Fruit fly (Drosophila melanogaster): ENCODE results near the gene TM9SF2.

TM9SF2 gene

dm6 chr2L:20752160-20752559 lies 18.1 kb upstream of the TM9SF2 start, which contains the start of the genes Amacr and Ns4 (continued):
- TF ChIP-seq CG16815 (GFP tag; optimal IDR thresholded peaks at IDR 0.05) (peak; percentile 1), az2 (GFP tag; optimal IDR thresholded peaks at IDR 0.05) (peak; percentile 18), Ets97D (GFP tag; optimal IDR thresholded peaks at IDR 0.05) (peak; percentile 13), tap (tag; optimal IDR thresholded peaks at IDR 0.05) (no peak), pzg (GFP tag; optimal IDR thresholded peaks at IDR 0.05) (peak; percentile 44), lmd (GFP tag; IDR thresholded peaks at IDR 0.05) (peak; percentile 64; the same call in 1 of the 2 replicates), Hr39 (optimal IDR thresholded peaks at IDR 0.05) (no peak), CG14050 (GFP tag; IDR thresholded peaks at IDR 0.05) (0 out of 3 replicates have a peak, but pooled peaks have one; percentile 24), Xbp1 (GFP tag; optimal IDR thresholded peaks at IDR 0.05) (peak; percentile 62), gro (GFP tag; optimal IDR thresholded peaks at IDR 0.05) (peak; percentile 41), CG18011 (GFP tag; optimal IDR thresholded peaks at IDR 0.05) (peak; percentile 40), sob (GFP tag; IDR thresholded peaks at IDR 0.05) (peak; percentile 72), CG14441 (GFP tag; IDR thresholded peaks at IDR 0.05) (peak; percentile 17; the same call in 1 of the 2 replicates), klu (GFP tag; IDR thresholded peaks at IDR 0.05) (no peak), crp (GFP tag; optimal IDR thresholded peaks at IDR 0.05) (peak in 1 of 2 experiments; percentile 15), tio (GFP tag; optimal IDR thresholded peaks at IDR 0.05) (peak; percentile 16), chif (GFP tag; optimal IDR thresholded peaks at IDR 0.05) (peak; percentile 33 to 47), ems (GFP tag; optimal IDR thresholded peaks at IDR 0.05) (peak; percentile 55), ham (GFP tag; IDR thresholded peaks at IDR 0.05) (no peak), CG5180 (GFP tag; optimal IDR thresholded peaks at IDR 0.05) (no peak), CG11504 (tag; optimal IDR thresholded peaks at IDR 0.05) (no peak), esg (GFP tag; conservative IDR thresholded peaks at IDR 0.05) (peak; percentile 33; the same call in 1 of the 2 replicates), Ptx1 (GFP tag; IDR thresholded peaks at IDR 0.05) (peak; percentile 69), Nf-YC (tag; optimal IDR thresholded peaks at IDR 0.05) (no peak), CrebB (tag; optimal IDR thresholded peaks at IDR 0.05) (peak; percentile 28), tup (GFP tag; optimal IDR thresholded peaks at IDR 0.05) (peak; percentile 2), CG18764 (GFP tag; optimal IDR thresholded peaks at IDR 0.05) (peak; percentile 29), CG10321 (GFP tag; IDR thresholded peaks at IDR 0.05) (peak; percentile 18; the same call in 1 of the 2 replicates), E2f2 (GFP tag; IDR thresholded peaks at IDR 0.05) (peak; percentile 38; the same call in 1 of the 2 replicates), CG6254 (GFP tag; optimal IDR thresholded peaks at IDR 0.05) (no peak), fu2 (GFP tag; optimal IDR thresholded peaks at IDR 0.05) (peak; percentile 65), CG4617 (GFP tag; optimal IDR thresholded peaks at IDR 0.05; ENCODE audit: borderline replicate concordance) (peak; percentile 78), NK7.1 (GFP tag; optimal IDR thresholded peaks at IDR 0.05) (peak; percentile 26), CG7963 (GFP tag; IDR thresholded peaks at IDR 0.05; ENCODE audit: partially characterized antibody) (no peak), CG34224 (GFP tag; IDR thresholded peaks at IDR 0.05; ENCODE audit: partially characterized antibody) (no peak), Mad (GFP tag; optimal IDR thresholded peaks at IDR 0.05) (peak; percentile 36), CG7745 (tag; optimal IDR thresholded peaks at IDR 0.05) (no peak), sqz (GFP tag; optimal IDR thresholded peaks at IDR 0.05) (no peak), crc (GFP tag; optimal IDR thresholded peaks at IDR 0.05) (peak; percentile 29), CG14014 (GFP tag; IDR thresholded peaks at IDR 0.05) (no peak), CoRest (tag; optimal IDR thresholded peaks at IDR 0.05) (peak; percentile 75), CG8359 (GFP tag; optimal IDR thresholded peaks at IDR 0.05; ENCODE audit: borderline replicate concordance) (no peak), Chrac-16 (GFP tag; optimal IDR thresholded peaks at IDR 0.05) (peak; percentile 44), phol (tag; optimal IDR thresholded peaks at IDR 0.05) (peak; percentile 44), vfl (GFP tag; optimal IDR thresholded peaks at IDR 0.05) (peak; percentile 55), Dp (GFP tag; optimal IDR thresholded peaks at IDR 0.05) (peak; percentile 28), pho (GFP tag; optimal IDR thresholded peaks at IDR 0.05) (peak; percentile 61), hbn (GFP tag; IDR thresholded peaks at IDR 0.05; ENCODE audit: partially characterized antibody) (no peak), stc (GFP tag; IDR thresholded peaks at IDR 0.05) (no peak), ranshi (GFP tag; IDR thresholded peaks at IDR 0.05) (peak; percentile 39; the same call in 1 of the 2 replicates), dysf (GFP tag; IDR thresholded peaks at IDR 0.05) (peak; percentile 61; the same call in 2 of the 3 replicates)
